Fruit fly (Drosophila melanogaster): ENCODE measurements around the gene mbo.
A peak's percentile ranks its signal among the peaks of the same experiment; 100 is the strongest.

Gene mbo

dm6 chr3R:12653511-12654252 is 25.2 kb downstream of the mbo start (continued):
- TF ChIP-seq CG9727 (GFP tag; optimal IDR thresholded peaks at IDR 0.05) (peak; percentile 61), Dbx (GFP tag; IDR thresholded peaks at IDR 0.05) (peak; percentile 74; the same call in 2 of the 3 replicates), sc (optimal IDR thresholded peaks at IDR 0.05) (no peak), sc (GFP tag; optimal IDR thresholded peaks at IDR 0.05) (peak; percentile 64), CTCF (GFP tag; optimal IDR thresholded peaks at IDR 0.05) (peak; percentile 43), gfzf (GFP tag; optimal IDR thresholded peaks at IDR 0.05) (no peak), Elba2 (GFP tag; optimal IDR thresholded peaks at IDR 0.05) (no peak), CG12299 (tag; optimal IDR thresholded peaks at IDR 0.05) (peak; percentile 66), CG2712 (tag; optimal IDR thresholded peaks at IDR 0.05) (peak; percentile 81), CG14050 (GFP tag; IDR thresholded peaks at IDR 0.05) (peak; percentile 75), C15 (GFP tag; IDR thresholded peaks at IDR 0.05) (no peak), grau (tag; optimal IDR thresholded peaks at IDR 0.05) (peak; percentile 85), dpn (GFP tag; optimal IDR thresholded peaks at IDR 0.05) (peak; percentile 80 to 88), CG13775 (GFP tag; optimal IDR thresholded peaks at IDR 0.05) (peak; percentile 76), CG12104 (GFP tag; optimal IDR thresholded peaks at IDR 0.05) (peak; percentile 61), Bteb2 (GFP tag; optimal IDR thresholded peaks at IDR 0.05) (peak; percentile 42), CG18262 (tag; optimal IDR thresholded peaks at IDR 0.05) (peak; percentile 82), CG30403 (GFP tag; optimal IDR thresholded peaks at IDR 0.05) (peak; percentile 84), zf30C (GFP tag; optimal IDR thresholded peaks at IDR 0.05) (no peak), CG13624 (GFP tag; optimal IDR thresholded peaks at IDR 0.05) (peak; percentile 77), br (optimal IDR thresholded peaks at IDR 0.05) (no peak), gcm2 (GFP tag; optimal IDR thresholded peaks at IDR 0.05) (peak; percentile 56), unpg (GFP tag; optimal IDR thresholded peaks at IDR 0.05) (peak; percentile 81), HmgZ (tag; optimal IDR thresholded peaks at IDR 0.05) (peak; percentile 64), hb (GFP tag; IDR thresholded peaks at IDR 0.05; ENCODE audit: partially characterized antibody) (no peak), Kr (GFP tag; optimal IDR thresholded peaks at IDR 0.05) (no peak), Meics (GFP tag; optimal IDR thresholded peaks at IDR 0.05) (peak; percentile 81), vnd (GFP tag; IDR thresholded peaks at IDR 0.05; ENCODE audit: partially characterized antibody) (no peak), CG13296 (GFP tag; optimal IDR thresholded peaks at IDR 0.05) (peak; percentile 66), tx (GFP tag; optimal IDR thresholded peaks at IDR 0.05) (peak; percentile 72), HLH4C (GFP tag; IDR thresholded peaks at IDR 0.05; ENCODE audit: partially characterized antibody) (no peak; the same call in 2 of the 3 replicates), E2f2 (GFP tag; IDR thresholded peaks at IDR 0.05) (peak; percentile 57), ssp (GFP tag; IDR thresholded peaks at IDR 0.05) (peak; percentile 69), maf-S (GFP tag; optimal IDR thresholded peaks at IDR 0.05) (peak; percentile 73), nau (GFP tag; optimal IDR thresholded peaks at IDR 0.05) (peak; percentile 79), Tbp (GFP tag; optimal IDR thresholded peaks at IDR 0.05) (no peak), Atf-2 (GFP tag; optimal IDR thresholded peaks at IDR 0.05) (peak; percentile 83), CkIIα-i1 (GFP tag; IDR thresholded peaks at IDR 0.05) (no peak), pan (optimal IDR thresholded peaks at IDR 0.05) (no peak), pan (GFP tag; optimal IDR thresholded peaks at IDR 0.05 in 1 of 2, IDR thresholded peaks at IDR 0.05 in 1 of 2) (peak in 1 of 2 experiments; percentile 73), CG12744 (GFP tag; optimal IDR thresholded peaks at IDR 0.05) (peak; percentile 65), Bdp1 (GFP tag; optimal IDR thresholded peaks at IDR 0.05) (peak; percentile 66), fd102C (GFP tag; optimal IDR thresholded peaks at IDR 0.05) (no peak), Taf1 (GFP tag; IDR thresholded peaks at IDR 0.05) (peak; percentile 52; the same call in 1 of the 2 replicates), CG4404 (GFP tag; IDR thresholded peaks at IDR 0.05) (peak; percentile 72), CG3847 (GFP tag; IDR thresholded peaks at IDR 0.05) (peak; percentile 78), prd (optimal IDR thresholded peaks at IDR 0.05) (no peak), prd (GFP tag; IDR thresholded peaks at IDR 0.05) (peak; percentile 87), H2.0 (GFP tag; IDR thresholded peaks at IDR 0.05) (peak; percentile 56; the same call in 1 of the 2 replicates), z (GFP tag; IDR thresholded peaks at IDR 0.05) (peak; percentile 84), ERR (GFP tag; optimal IDR thresholded peaks at IDR 0.05) (peak; percentile 66), pros (GFP tag; optimal IDR thresholded peaks at IDR 0.05) (no peak)
